Fruit fly (Drosophila melanogaster) whole organism, larva: ENCODE results near the gene bun.

Experiments
- noc ChIP-seq: fragments of 200-800 bp; sonication (Bioruptor generic); optimal IDR thresholded peaks from 3 replicates; lab custom pipeline; 2019; ENCODE audit warnings: missing biosample characterization, mild to moderate bottlenecking, missing genetic modification characterization, moderate library complexity

bun gene

DNA sequence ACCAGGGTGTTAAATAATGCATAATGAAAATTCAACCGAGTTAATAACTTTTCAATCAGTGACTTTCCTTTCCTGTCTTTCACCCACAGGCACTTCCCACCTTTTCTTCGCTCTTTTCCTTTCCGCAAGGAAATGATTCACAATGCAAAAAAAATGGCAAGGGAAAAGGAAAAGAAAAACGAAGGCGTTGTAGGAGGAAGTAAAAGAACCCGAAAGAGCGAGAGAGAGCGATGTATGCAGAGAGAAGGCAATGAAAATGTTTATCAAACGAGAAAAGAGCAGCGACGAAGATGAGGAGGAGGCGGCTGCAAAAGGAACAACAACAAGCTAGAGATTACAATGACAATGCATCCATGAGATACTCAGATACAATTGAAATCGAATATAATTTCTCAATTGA, 2.6 kb downstream of the bun start:
- TF ChIP-seq noc (tag; lab: Kevin White, UChicago) = no peak

DNA sequence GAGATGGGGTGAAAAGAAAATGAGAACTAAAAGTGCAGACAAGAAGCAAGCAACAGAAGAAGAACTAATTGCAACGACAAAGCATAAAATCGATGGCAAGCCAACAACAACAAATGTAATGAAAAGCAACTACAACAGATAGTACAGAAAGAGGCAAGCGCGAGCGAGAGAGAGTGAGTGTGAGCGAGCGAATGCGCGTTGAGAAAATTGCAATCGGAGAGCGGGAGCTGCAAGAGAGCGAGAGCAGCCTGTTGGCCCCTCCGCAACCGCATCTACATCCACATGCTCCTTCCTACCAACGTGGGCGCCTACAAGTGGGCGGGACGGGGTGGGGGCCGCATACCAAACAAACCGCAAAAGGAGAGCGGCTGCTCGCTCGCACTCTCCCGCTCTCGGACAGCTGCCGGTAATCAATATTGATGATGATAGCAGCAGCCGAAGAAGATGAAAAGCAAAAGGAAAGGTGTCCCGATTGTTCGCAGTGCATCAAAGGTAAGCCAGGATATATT, 3.2 kb downstream of the bun start:
- TF ChIP-seq noc (tag; lab: Kevin White, UChicago) = no peak

DNA sequence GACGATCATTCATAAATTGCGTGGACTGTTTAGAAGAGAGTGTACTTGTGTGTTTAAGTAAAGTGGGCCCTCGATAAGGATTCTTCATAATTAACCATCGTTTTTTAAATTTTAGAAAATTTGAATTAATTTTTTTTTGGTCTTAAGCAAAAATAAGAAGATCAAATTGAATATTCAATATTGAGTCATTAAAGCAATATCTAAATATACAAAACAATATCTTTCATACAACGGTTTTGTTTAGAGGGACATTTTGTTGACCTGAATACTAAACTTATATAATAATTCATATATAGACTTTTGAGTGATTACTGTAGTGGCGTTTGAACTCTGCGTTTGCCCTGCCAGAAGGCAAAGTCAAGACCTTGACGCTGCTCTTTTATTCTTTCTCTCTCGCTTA, 4.4 kb downstream of the bun start:
- TF ChIP-seq noc (tag; lab: Kevin White, UChicago) = peak; percentile 99

DNA sequence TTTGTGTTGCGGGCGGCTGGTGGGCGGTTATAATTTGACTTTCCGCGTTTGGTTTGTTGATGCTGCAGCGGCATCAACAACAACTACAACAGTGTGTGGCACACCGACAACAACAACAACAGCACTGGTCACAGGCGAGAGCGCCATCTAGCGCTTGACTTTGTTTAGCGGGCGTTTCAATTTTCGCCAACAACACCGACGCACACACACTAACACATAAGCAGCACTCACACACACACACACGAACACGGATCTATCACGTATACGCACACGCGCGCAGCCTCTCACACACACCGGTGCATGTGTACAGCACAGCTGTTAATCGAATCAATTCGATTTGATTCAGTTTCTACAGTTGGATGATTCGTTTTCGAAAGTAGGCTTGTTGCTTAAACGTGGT, 6.2 kb downstream of the bun start:
- no peak for TF ChIP-seq noc (tag; lab: Kevin White, UChicago)

DNA sequence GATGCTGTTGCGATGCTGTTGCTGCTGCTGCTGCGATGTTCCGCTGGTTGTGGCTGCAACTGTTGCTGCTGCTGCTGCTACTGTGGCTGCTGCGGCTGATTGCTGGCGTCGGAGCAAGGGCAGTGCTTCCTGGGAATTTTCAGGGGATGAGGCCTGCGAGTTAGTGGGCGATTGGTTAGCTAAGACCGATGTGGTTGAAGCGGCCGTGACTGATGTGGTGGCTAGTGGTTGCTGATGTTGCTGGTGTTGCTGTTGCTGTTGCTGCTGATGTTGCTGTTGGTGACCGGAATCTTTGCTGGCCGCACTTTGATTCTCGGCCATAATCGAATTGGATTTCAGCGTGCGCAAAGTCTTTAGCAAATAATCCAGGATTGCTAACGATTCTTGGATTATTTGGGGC, 7.1 kb downstream of the bun start:
- no peak for TF ChIP-seq noc (tag; lab: Kevin White, UChicago)

DNA sequence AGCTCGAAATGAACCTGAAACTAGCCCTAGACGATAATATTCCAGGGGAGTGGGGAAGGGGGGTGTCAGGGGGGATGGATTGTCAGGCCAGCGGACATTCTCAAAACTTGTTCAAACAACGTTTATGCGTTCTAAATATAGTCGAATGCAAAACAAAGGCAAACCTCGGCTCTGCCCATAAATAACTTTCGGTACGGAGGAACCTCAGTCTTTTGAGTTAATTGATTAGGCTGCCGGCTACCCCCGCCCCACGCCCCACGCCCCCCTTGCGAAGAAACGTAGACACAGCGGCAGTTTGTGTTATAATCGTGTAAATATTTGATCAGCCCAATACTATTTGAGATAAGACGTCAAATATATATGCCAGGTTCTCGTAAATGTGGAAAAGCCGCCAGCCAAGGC, 10.8 kb downstream of the bun start:
- TF ChIP-seq noc (tag; lab: Kevin White, UChicago) = peak; percentile 74

DNA sequence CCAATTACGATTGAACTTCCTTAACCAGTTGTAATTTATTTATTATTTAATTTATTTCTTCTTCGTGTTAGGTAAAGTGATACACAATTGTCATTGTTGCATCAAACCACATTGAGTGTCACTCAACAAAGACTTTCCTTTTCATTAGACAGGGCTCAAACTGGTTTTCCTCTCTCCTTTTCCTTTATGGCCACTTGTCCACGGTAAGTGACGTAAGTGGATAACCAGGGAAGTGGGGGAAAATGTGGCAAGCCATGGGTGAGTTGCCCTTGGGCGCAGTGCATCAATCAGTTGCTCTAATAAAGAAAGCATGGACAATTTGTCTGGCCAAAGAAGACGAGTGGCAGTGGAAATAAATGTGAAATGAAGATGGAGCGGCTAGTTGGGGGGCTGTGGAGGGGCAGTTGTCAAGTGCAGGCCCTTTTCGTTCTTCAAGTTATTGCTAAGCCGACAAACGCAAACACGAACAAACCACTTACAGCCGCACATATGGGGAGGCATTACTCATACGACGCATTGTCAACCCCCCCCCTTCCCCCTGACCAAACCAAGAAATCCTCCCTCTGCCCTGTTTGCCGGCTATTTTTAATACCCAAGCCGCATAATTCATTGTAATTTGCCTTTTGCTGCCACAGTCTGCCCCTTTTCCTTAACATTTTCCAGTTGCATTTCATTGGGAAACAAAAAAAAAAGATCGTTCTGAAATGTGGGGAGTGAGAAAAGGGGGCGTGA, 12.6 kb downstream of the bun start:
- TF ChIP-seq noc (tag; lab: Kevin White, UChicago) = no peak

DNA sequence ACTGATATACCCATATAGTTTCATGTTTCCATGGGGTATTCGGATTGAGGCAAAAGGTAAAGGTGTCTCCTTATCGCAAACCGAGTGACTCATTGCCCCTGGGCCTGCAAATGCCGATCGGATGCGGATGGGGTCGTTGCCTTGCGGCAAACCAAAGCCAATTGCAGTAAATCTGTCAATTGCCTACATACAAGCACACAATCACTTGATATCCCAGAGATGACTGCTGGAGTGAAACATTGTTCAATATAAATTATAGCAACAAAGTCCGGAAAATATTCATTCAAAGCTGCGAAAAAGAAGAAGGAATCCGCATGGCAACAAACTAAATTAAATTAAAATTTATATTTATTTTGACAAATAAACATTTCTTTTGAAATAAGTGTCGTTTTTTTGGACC, 13.8 kb downstream of the bun start:
- no peak for TF ChIP-seq noc (tag; lab: Kevin White, UChicago)

DNA sequence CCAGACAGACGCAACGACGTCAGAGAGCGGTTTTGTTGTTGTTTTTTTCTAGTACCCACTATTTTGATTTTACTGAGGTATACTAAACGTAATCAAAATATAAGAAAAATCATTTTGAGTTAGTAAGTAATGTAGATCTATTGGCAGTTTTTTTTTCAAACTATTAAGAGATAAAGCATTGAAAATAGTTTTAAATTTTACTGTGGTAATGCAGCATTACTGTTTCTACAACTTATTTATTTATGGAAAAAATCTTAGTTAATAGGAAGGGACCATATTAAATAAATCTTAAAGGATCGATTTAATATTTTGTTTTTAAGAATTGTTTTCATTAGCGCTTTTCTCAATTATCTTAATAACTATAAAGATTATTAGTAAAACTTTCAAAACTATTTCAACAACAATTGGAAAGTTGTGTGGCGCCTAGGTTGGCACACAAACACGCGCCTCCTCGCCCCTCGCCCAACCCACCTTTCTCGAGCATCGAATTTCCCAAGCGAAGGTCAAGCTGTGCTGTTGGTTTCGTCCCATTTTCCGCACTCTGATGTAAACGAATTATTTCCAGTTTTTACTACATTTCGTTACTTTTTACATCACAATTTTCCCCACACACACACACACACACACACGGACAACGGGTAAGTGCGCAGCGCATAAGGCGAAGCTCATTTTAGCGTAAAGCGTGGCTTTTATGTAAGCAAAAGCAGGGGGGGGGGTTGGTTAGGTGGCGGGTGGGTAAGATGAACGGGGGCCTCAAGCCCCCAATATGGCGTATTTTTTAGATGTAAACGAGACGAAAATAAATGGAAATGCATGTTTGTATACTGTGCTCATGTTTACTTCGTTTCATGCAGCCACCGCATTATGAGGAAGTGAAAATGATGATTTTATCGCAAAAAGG, 16.2 kb downstream of the bun start:
- no peak for TF ChIP-seq noc (tag; lab: Kevin White, UChicago)

DNA sequence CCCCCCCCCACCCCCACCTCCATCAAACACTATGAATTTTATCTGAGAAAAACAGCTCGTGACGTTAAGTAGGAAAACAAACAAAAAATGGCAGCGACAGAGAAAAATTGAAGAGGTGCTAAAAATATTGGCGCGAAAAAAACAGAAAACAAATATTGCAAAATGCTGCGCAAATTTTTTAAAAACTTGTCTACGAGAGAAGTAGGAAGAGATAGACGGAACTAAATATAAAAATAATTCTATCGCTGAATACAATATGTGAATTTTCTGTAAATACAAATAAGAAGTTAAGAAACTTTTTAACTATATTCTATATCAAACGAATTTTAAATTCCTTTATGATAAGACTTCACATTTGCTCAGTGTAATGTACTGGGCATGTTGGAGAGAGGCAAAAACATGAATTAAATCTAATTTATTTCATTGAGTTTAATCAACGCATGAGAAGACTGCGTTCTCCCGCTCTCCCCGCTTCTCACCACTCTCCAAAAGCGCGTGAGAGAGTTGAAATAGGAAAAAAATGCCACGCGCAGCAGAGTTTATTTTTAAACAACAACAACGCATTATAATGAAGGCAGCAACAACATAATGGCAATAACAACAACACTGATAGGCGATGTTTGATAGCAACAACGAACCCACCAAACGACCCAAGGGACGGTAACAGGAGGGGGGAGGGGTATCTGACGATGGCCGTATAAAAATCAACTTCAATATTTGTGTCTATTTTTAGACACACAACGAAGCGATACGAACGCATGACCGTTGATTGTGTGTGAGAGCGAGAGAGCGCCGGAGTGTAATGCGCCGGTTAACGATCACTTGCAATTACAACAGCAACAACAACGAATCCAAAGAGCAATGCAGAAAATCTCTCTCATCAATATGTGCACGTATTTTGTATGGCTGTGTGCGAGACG, 17.1 kb downstream of the bun start:
- peak; percentile 80 for TF ChIP-seq noc (tag; lab: Kevin White, UChicago)

DNA sequence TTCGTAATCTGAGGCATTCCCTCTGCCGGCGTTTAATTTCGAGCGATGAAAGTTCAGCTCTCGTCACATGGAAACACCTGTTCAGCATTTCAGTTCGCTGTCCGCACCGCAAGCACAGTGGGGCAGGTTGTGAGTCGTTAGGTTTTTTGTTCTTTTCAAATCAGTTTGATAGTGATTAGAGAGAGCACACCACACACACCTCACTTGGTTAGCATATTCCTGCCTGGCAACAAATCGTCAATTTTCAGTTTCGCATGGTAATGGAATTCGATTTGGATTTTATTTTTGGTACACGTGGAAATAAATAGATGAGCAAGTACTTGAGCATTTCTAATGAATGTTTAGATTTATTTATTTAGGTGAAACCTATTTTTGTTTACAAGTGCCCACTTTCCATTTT, 18.0 kb downstream of the bun start:
- TF ChIP-seq noc (tag; lab: Kevin White, UChicago) = peak; percentile 4

DNA sequence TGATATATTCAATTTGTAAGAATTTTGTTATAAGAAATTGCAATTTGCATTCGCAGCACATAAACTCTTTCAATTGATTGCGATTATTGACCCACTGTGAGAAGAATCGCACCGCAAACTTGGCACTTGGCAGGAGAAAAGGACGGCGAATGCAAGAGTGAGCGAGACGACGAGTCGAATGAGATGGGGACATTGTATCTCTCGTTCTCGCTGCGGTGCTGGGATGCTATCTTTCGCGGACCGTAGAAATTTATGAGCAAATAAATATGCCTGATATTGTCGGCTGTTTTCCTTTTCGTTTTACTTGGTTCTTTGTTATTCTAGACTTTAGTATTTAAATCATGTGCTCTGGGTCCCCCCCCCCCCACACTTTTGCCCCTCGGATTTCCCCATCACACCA, 18.8 kb downstream of the bun start:
- TF ChIP-seq noc (tag; lab: Kevin White, UChicago) = peak; percentile 33

DNA sequence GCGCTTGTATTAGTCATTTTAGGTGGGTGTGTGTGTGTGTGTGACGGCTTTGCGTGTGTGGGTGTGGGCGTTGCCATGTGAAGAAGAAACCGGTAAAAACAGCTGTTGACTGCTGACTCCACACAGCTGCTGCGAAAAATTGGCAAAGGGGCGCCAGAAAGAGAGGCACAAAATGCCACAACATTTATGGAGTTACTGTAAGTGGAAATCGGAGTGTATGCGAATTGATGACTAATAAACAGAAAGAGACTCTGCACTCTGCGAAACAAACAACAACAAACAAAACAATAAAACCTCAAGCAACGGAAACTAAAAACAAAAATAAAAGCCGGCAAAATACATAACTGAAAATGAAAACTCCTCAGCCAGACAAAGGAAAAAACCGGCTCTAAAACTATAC, 22.3 kb downstream of the bun start:
- no peak for TF ChIP-seq noc (tag; lab: Kevin White, UChicago)

DNA sequence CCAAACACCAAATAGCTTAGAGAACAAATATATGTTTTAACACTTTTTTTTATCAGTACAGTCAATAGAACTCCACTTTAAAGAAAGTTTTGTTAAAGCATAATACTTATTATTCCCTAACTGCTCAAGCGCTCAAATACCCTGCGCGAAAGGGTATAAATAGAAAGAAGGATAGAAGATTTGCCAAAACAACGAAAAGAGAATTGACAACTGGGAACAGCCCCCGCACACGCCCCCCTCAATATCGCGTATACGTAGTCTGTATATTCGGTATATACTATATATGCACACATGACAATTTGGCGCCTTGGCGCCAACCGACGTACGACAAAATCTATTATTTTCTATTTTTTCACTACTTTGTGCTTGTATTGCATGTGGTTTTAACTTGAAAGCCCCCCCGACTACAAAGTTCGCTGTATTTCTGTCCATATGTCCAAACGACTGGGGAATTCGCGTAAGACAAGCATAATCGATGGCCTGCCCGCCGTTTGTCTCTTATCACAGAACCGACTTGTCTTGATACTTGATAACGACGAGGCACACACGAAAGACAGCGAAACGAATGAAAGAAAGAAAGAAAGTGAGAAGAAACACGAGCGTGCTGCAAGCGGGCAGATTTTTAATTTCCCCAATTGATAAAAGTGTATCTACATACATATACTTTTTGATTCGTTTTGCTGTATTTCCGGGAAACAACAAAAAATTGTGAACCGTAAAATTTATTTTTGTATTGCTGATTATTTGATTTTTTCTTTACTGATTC, 24.7 kb downstream of the bun start:
- peak; percentile 31 for TF ChIP-seq noc (tag; lab: Kevin White, UChicago)
